Fruit fly (Drosophila melanogaster): ENCODE measurements around the gene CG4789.
A peak's percentile ranks its signal among the peaks of the same experiment; 100 is the strongest.

CG4789 gene

DNA sequence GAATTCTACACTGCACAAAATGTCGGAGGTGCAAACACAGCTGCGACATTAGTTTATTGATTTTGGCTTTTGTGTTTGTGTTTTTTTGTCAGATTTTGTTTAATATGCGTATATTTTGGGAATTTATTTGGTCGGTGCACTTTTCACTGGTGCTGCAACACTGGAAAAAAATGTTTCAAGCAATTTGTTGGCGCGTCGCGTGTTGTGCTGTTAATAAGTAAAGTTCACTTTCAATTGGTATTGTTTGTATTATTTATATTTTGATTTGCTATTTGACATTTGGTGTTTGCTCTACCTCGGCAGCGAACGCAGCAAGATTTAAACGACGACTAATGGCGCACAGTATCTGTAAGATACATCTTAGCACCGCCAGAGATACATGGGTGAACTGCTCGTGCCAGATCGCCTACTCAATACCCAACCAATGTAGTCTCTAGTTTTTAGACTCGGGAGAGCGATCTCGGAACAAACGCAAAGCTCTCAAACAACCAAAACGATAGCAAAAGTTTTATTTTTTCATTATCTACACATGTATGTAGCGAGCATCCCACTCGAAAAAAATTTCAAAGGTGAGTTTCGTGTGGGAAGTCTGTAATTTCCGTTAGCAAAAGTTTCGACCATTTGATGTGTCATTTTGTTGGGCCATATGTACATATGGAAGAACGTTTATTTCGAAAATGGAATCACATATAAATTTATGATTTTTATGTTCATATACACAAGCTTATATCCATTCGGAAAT lies 18.4 kb upstream of the CG4789 start (continued):
- peak; percentile 1 for TF ChIP-seq CG8089 (GFP tag; optimal IDR thresholded peaks at IDR 0.05)
- TF ChIP-seq CG16813 (GFP tag; IDR thresholded peaks at IDR 0.05; ENCODE audit: partially characterized antibody) = no peak
- TF ChIP-seq gfzf (GFP tag; optimal IDR thresholded peaks at IDR 0.05) = no peak
- TF ChIP-seq CG3407 (GFP tag; optimal IDR thresholded peaks at IDR 0.05) = no peak
- no peak for TF ChIP-seq stwl (tag; optimal IDR thresholded peaks at IDR 0.05)
- TF ChIP-seq CG1647 (GFP tag; optimal IDR thresholded peaks at IDR 0.05) = no peak
- peak; percentile 11 for TF ChIP-seq org-1 (GFP tag; optimal IDR thresholded peaks at IDR 0.05)
- peak; percentile 47 for TF ChIP-seq CG12391 (tag; optimal IDR thresholded peaks at IDR 0.05)
- TF ChIP-seq ERR (GFP tag; optimal IDR thresholded peaks at IDR 0.05) = no peak
- no peak for TF ChIP-seq CG6254 (GFP tag; optimal IDR thresholded peaks at IDR 0.05)
- no peak for TF ChIP-seq CG34224 (GFP tag; IDR thresholded peaks at IDR 0.05; ENCODE audit: partially characterized antibody)
- TF ChIP-seq ind (GFP tag; optimal IDR thresholded peaks at IDR 0.05) = peak; percentile 60
- TF ChIP-seq CG3163 (GFP tag; optimal IDR thresholded peaks at IDR 0.05) = peak; percentile 43
- TF ChIP-seq CG11247 (GFP tag; IDR thresholded peaks at IDR 0.05) = no peak
- peak; percentile 63 for TF ChIP-seq unpg (GFP tag; optimal IDR thresholded peaks at IDR 0.05)
- peak; percentile 34 for TF ChIP-seq onecut (GFP tag; IDR thresholded peaks at IDR 0.05)
- TF ChIP-seq CG2875 (GFP tag; optimal IDR thresholded peaks at IDR 0.05) = no peak
- no peak for TF ChIP-seq CG2116 (GFP tag; optimal IDR thresholded peaks at IDR 0.05)
- TF ChIP-seq Chrac-16 (GFP tag; optimal IDR thresholded peaks at IDR 0.05) = peak; percentile 40
- TF ChIP-seq CG17912 (GFP tag; optimal IDR thresholded peaks at IDR 0.05) = no peak
- TF ChIP-seq sim (GFP tag; IDR thresholded peaks at IDR 0.05) = no peak
- peak; percentile 69 for TF ChIP-seq lilli (GFP tag; optimal IDR thresholded peaks at IDR 0.05)
- no peak for TF ChIP-seq jigr1 (GFP tag; IDR thresholded peaks at IDR 0.05)
- no peak for TF ChIP-seq CG6175 (GFP tag; IDR thresholded peaks at IDR 0.05)
- TF ChIP-seq Lhr (GFP tag; optimal IDR thresholded peaks at IDR 0.05) = no peak
- peak; percentile 38 for TF ChIP-seq CG1602 (GFP tag; optimal IDR thresholded peaks at IDR 0.05)
- peak; percentile 49 for TF ChIP-seq CG18262 (tag; optimal IDR thresholded peaks at IDR 0.05)
- TF ChIP-seq B-H1 (GFP tag; IDR thresholded peaks at IDR 0.05) = no peak
- no peak for TF ChIP-seq Hr39 (optimal IDR thresholded peaks at IDR 0.05)
- TF ChIP-seq mirr (GFP tag; optimal IDR thresholded peaks at IDR 0.05) = peak; percentile 45

DNA sequence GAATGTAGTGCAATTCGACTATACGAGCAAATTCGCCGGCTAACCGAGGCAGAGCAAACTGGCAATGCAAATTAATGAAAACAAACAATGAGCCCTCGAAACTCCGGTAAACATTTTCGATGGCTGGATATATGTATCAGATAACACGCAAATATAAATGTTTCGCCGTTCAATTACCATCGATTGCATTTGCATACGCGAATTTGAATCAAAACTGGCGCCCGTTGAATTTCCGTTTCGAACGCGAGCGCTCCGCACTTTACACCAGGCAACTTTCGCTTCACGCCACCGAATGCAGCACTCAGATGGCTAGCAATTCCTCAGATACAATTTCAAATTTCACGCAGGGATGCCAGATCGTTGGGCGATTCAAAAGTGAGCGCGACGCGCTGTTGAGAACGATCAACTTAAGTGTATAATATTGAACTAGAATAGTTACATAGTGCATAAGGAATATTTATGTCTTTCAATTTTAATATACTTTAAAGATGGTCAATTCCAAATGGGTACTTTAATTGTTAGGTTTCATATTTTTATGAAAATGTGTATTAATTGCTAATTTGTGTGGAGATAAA lies 17.5 kb upstream of the CG4789 start, which contains the start of gene if:
Gene if, minus strand, starts transcription at position 294 of the 575 bp plus-strand sequence.
- TF ChIP-seq CG17361 (GFP tag; IDR thresholded peaks at IDR 0.05) (0 out of 3 replicates have a peak, but pooled peaks have one; percentile 24), CG15696 (tag; optimal IDR thresholded peaks at IDR 0.05) (no peak), kay (GFP tag; optimal IDR thresholded peaks at IDR 0.05) (no peak), chm (GFP tag; IDR thresholded peaks at IDR 0.05) (peak; percentile 60), CG2199 (GFP tag; IDR thresholded peaks at IDR 0.05) (0 out of 3 replicates have a peak, but pooled peaks have one; percentile 8), CG30431 (GFP tag; optimal IDR thresholded peaks at IDR 0.05) (no peak), CTCF (GFP tag; optimal IDR thresholded peaks at IDR 0.05) (peak; percentile 31), dmrt99B (tag; optimal IDR thresholded peaks at IDR 0.05) (no peak), Dek (tag; optimal IDR thresholded peaks at IDR 0.05) (no peak), Doc3 (GFP tag; IDR thresholded peaks at IDR 0.05; ENCODE audit: partially characterized antibody) (no peak), tna (GFP tag; IDR thresholded peaks at IDR 0.05; ENCODE audit: partially characterized antibody) (0 out of 2 replicates have a peak, but pooled peaks have one; percentile 50), CG2712 (tag; optimal IDR thresholded peaks at IDR 0.05) (no peak), bab2 (GFP tag; optimal IDR thresholded peaks at IDR 0.05) (no peak), Lim3 (GFP tag; IDR thresholded peaks at IDR 0.05) (no peak), tio (GFP tag; optimal IDR thresholded peaks at IDR 0.05) (no peak), CG32772 (GFP tag; IDR thresholded peaks at IDR 0.05) (no peak), CG42726 (GFP tag; IDR thresholded peaks at IDR 0.05; ENCODE audit: partially characterized antibody) (0 out of 2 replicates have a peak, but pooled peaks have one; percentile 25), vvl (GFP tag; IDR thresholded peaks at IDR 0.05) (peak; percentile 45; the same call in 1 of the 2 replicates), zfh2 (GFP tag; optimal IDR thresholded peaks at IDR 0.05) (no peak), CG6791 (GFP tag; IDR thresholded peaks at IDR 0.05; ENCODE audit: partially characterized antibody) (0 out of 3 replicates have a peak, but pooled peaks have one; percentile 7), rib (GFP tag; IDR thresholded peaks at IDR 0.05) (peak; percentile 48; the same call in 1 of the 2 replicates)

Measured in whole organism, embryonic.